Fruit fly (Drosophila melanogaster): ENCODE results near the gene Dab.
A peak's percentile ranks its signal among the peaks of the same experiment; 100 is the strongest.

DNA sequence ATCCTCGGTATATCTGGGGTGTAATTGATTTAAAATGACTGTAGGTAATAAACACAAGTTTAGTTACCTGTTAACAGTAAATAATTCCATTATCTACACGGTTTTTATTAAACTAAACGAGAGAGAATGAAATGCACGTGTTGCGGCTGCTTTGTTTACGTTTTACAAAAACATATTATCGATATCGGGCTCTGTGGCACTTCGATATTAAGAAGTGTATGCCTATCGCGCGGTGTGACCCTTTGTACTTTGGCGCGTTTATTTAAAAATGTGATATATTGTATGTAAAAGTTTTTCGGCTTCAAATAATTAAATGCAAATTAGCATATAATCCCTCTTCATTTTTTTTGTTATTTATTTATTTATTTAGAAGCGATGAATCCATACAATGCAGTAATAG is 18.7 kb downstream of the Dab start, which contains the start of gene Dbp73D:
- no peak for TF ChIP-seq ttk (GFP tag; IDR thresholded peaks at IDR 0.05)
- no peak for TF ChIP-seq CG8089 (GFP tag; optimal IDR thresholded peaks at IDR 0.05)
- TF ChIP-seq trh (GFP tag; optimal IDR thresholded peaks at IDR 0.05), result no peak
- peak; percentile 35 for TF ChIP-seq Ets97D (GFP tag; optimal IDR thresholded peaks at IDR 0.05)
- TF ChIP-seq Dip3 (GFP tag; optimal IDR thresholded peaks at IDR 0.05), result no peak
- no peak for TF ChIP-seq CG7271 (tag; optimal IDR thresholded peaks at IDR 0.05)
- no peak for TF ChIP-seq HHEX (GFP tag; optimal IDR thresholded peaks at IDR 0.05)
- peak; percentile 35 for TF ChIP-seq CHES-1-like (GFP tag; optimal IDR thresholded peaks at IDR 0.05)
- no peak for TF ChIP-seq CG30431 (GFP tag; optimal IDR thresholded peaks at IDR 0.05)
- TF ChIP-seq inv (GFP tag; IDR thresholded peaks at IDR 0.05; ENCODE audit: partially characterized antibody), result no peak
- TF ChIP-seq Meics (GFP tag; optimal IDR thresholded peaks at IDR 0.05), result no peak
- no peak for TF ChIP-seq CG11560 (tag; IDR thresholded peaks at IDR 0.05)
- no peak for TF ChIP-seq CG4820 (GFP tag; optimal IDR thresholded peaks at IDR 0.05)
- no peak for TF ChIP-seq tin (GFP tag; optimal IDR thresholded peaks at IDR 0.05)
